Worm (Caenorhabditis elegans) whole organism, late embryonic: ENCODE data around the gene T24H10.1.
A peak's percentile ranks its signal among the peaks of the same experiment; 100 is the strongest.

Source experiments
- C08G9.2 ChIP-seq: sonication (generic microtip); optimal IDR thresholded peaks from 2 replicates; lab custom pipeline; 2016; ENCODE audit warnings: mild to moderate bottlenecking, missing genetic modification characterization, moderate library complexity, missing compliant biosample characterization
- C38D4.7 ChIP-seq: fragments of 200-800 bp; sonication (Bioruptor generic); optimal IDR thresholded peaks from 2 replicates; lab custom pipeline; 2018; ENCODE audit warnings: mild to moderate bottlenecking, missing genetic modification characterization, moderate library complexity, missing compliant biosample characterization
- F13H6.1 ChIP-seq: sonication (generic microtip); optimal IDR thresholded peaks from 2 replicates; lab custom pipeline; 2016; ENCODE audit warnings: missing genetic modification characterization, missing compliant biosample characterization
- K09A11.1 ChIP-seq: sonication (generic microtip); optimal IDR thresholded peaks from 2 replicates; lab custom pipeline; 2017; ENCODE audit warnings: antibody characterized with exemption, mild to moderate bottlenecking, missing genetic modification characterization, missing compliant biosample characterization; ENCODE audit not compliant: insufficient read depth
- ahr-1 ChIP-seq: sonication (generic microtip); optimal IDR thresholded peaks from 2 replicates; lab custom pipeline; 2016; ENCODE audit warnings: missing genetic modification characterization, missing compliant biosample characterization
- ama-1 ChIP-seq: fragments of 150-350 bp; optimal IDR thresholded peaks from 2 replicates; lab custom pipeline; 2014
- ceh-14 ChIP-seq: sonication (generic microtip); optimal IDR thresholded peaks from 2 replicates; lab custom pipeline; 2016; ENCODE audit warnings: missing genotype, missing genetic modification characterization, missing compliant biosample characterization
- ceh-18 ChIP-seq: sonication (generic microtip); optimal IDR thresholded peaks from 2 replicates; lab custom pipeline; 2016; ENCODE audit warnings: missing genetic modification characterization, missing compliant biosample characterization
- ceh-2 ChIP-seq: sonication (generic microtip); optimal IDR thresholded peaks from 2 replicates; lab custom pipeline; 2016; ENCODE audit warnings: missing genotype, missing genetic modification characterization, missing compliant biosample characterization
- ceh-24 ChIP-seq: sonication (generic microtip); optimal IDR thresholded peaks from 2 replicates; lab custom pipeline; 2016; ENCODE audit warnings: mild to moderate bottlenecking, missing genetic modification characterization, missing compliant biosample characterization
- ceh-30 ChIP-seq: fragments of 150-350 bp; optimal IDR thresholded peaks from 2 replicates; lab custom pipeline; 2014; ENCODE audit warnings: missing biosample characterization, missing genetic modification characterization
- che-1 ChIP-seq: sonication (generic microtip); optimal IDR thresholded peaks from 2 replicates; lab custom pipeline; 2016; ENCODE audit warnings: mild to moderate bottlenecking, missing genetic modification characterization, missing compliant biosample characterization
- dmd-4 ChIP-seq: sonication (generic microtip); optimal IDR thresholded peaks from 2 replicates; lab custom pipeline; 2016; ENCODE audit warnings: borderline replicate concordance, missing genetic modification characterization, missing compliant biosample characterization
- elt-2 ChIP-seq: sonication (generic microtip); optimal IDR thresholded peaks from 2 replicates; lab custom pipeline; 2016; ENCODE audit warnings: missing genetic modification reagents, missing genetic modification characterization, missing compliant biosample characterization
- elt-4 ChIP-seq: sonication (generic microtip); optimal IDR thresholded peaks from 2 replicates; lab custom pipeline; 2016; ENCODE audit warnings: missing genetic modification characterization, missing compliant biosample characterization
- eyg-1 ChIP-seq: sonication (generic microtip); optimal IDR thresholded peaks from 2 replicates; lab custom pipeline; 2016; ENCODE audit warnings: missing genotype, missing genetic modification characterization, missing compliant biosample characterization
- hlh-30 ChIP-seq: sonication (generic microtip); optimal IDR thresholded peaks from 2 replicates; lab custom pipeline; 2017; ENCODE audit warnings: antibody characterized with exemption, missing genetic modification characterization, missing compliant biosample characterization; ENCODE audit not compliant: insufficient read depth
- hlh-6 ChIP-seq: sonication (generic microtip); optimal IDR thresholded peaks from 2 replicates; lab custom pipeline; 2016; ENCODE audit warnings: missing genotype, missing genetic modification characterization, missing compliant biosample characterization
- hlh-8 ChIP-seq: sonication (generic microtip); optimal IDR thresholded peaks from 2 replicates; lab custom pipeline; 2016; ENCODE audit warnings: missing genotype, missing genetic modification characterization, missing compliant biosample characterization
- lim-6 ChIP-seq: sonication (generic microtip); optimal IDR thresholded peaks from 2 replicates; lab custom pipeline; 2016; ENCODE audit warnings: missing genetic modification characterization, missing compliant biosample characterization
- madf-2 ChIP-seq: sonication (generic microtip); optimal IDR thresholded peaks from 2 replicates; lab custom pipeline; 2017; ENCODE audit warnings: missing genetic modification characterization, missing compliant biosample characterization
- nhr-232 ChIP-seq: sonication (generic microtip); optimal IDR thresholded peaks from 2 replicates; lab custom pipeline; 2016; ENCODE audit warnings: missing genetic modification characterization, missing compliant biosample characterization
- npax-4 ChIP-seq: sonication (generic microtip); optimal IDR thresholded peaks from 2 replicates; lab custom pipeline; 2016; ENCODE audit warnings: missing genetic modification characterization, missing compliant biosample characterization
- odd-2 ChIP-seq: sonication (generic microtip); optimal IDR thresholded peaks from 2 replicates; lab custom pipeline; 2017; ENCODE audit warnings: antibody characterized with exemption, mild to moderate bottlenecking, missing genetic modification characterization, missing compliant biosample characterization
- pag-3 ChIP-seq: sonication (generic microtip); optimal IDR thresholded peaks from 2 replicates; lab custom pipeline; 2016; ENCODE audit warnings: missing compliant biosample characterization, missing genetic modification characterization, borderline replicate concordance
- pax-1 ChIP-seq: fragments of 150-350 bp; optimal IDR thresholded peaks from 2 replicates; lab custom pipeline; 2014; ENCODE audit warnings: missing biosample characterization, missing genetic modification characterization
- pha-2 ChIP-seq: sonication (generic microtip); optimal IDR thresholded peaks from 2 replicates; lab custom pipeline; 2017; ENCODE audit warnings: mild to moderate bottlenecking, missing genetic modification characterization, missing compliant biosample characterization
- pha-4 ChIP-seq: fragments of 150-350 bp; optimal IDR thresholded peaks from 2 replicates; lab custom pipeline; 2018; ENCODE audit warnings: missing biosample characterization, missing genetic modification reagents, missing genetic modification characterization
- pqm-1 ChIP-seq: sonication (generic microtip); optimal IDR thresholded peaks from 2 replicates; lab custom pipeline; 2016; ENCODE audit warnings: missing genetic modification characterization, missing compliant biosample characterization
- ref-2 ChIP-seq: sonication (generic microtip); optimal IDR thresholded peaks from 2 replicates; lab custom pipeline; 2016; ENCODE audit warnings: missing genetic modification characterization, missing compliant biosample characterization
- sox-2 ChIP-seq: fragments of 200-800 bp; sonication (Bioruptor generic); IDR thresholded peaks from 2 replicates; pipeline ENCODE4 v1.3.6; 2022; ENCODE audit warnings: missing genetic modification reagents, missing genetic modification characterization, missing compliant biosample characterization
- sox-4 ChIP-seq: sonication (generic microtip); optimal IDR thresholded peaks from 2 replicates; lab custom pipeline; 2017; ENCODE audit warnings: mild to moderate bottlenecking, missing genetic modification characterization, inconsistent platforms, missing compliant biosample characterization
- syd-9 ChIP-seq: sonication (generic microtip); optimal IDR thresholded peaks from 2 replicates; lab custom pipeline; 2016; ENCODE audit warnings: mild to moderate bottlenecking, missing genetic modification characterization, moderate library complexity, missing compliant biosample characterization
- tbx-2 ChIP-seq: sonication (generic microtip); optimal IDR thresholded peaks from 2 replicates; lab custom pipeline; 2016; ENCODE audit warnings: missing genetic modification characterization, missing compliant biosample characterization
- ttx-3 ChIP-seq: sonication (generic microtip); optimal IDR thresholded peaks from 2 replicates; lab custom pipeline; 2016; ENCODE audit warnings: missing genetic modification reagents, missing genetic modification characterization, missing compliant biosample characterization
- unc-42 ChIP-seq: sonication (generic microtip); optimal IDR thresholded peaks from 2 replicates; lab custom pipeline; 2016; ENCODE audit warnings: missing genotype, missing genetic modification characterization, missing compliant biosample characterization

T24H10.1 gene

ce11 chrII:9062261-9062948 lies 36.8 kb upstream of the T24H10.1 start:
- no peak for TF ChIP-seq npax-4 (tag; lab: Kevin White, UChicago)
- TF ChIP-seq pag-3 (tag; lab: Kevin White, UChicago): no peak
- TF ChIP-seq sox-2: no peak
- TF ChIP-seq ceh-14: no peak
- TF ChIP-seq ahr-1 (tag; lab: Kevin White, UChicago): no peak
- TF ChIP-seq K09A11.1 (tag; lab: Kevin White, UChicago): no peak
- TF ChIP-seq che-1: no peak
- TF ChIP-seq syd-9 (tag; lab: Kevin White, UChicago): no peak
- no peak for TF ChIP-seq C38D4.7 (GFP tag; lab: Kevin White, UChicago)
- no peak for TF ChIP-seq lim-6 (tag; lab: Kevin White, UChicago)
- no peak for TF ChIP-seq elt-2
- no peak for TF ChIP-seq F13H6.1
- TF ChIP-seq pha-2 (tag; lab: Kevin White, UChicago): no peak
- no peak for TF ChIP-seq C08G9.2 (tag; lab: Kevin White, UChicago)
- no peak for TF ChIP-seq ttx-3 (tag; lab: Kevin White, UChicago)
- TF ChIP-seq hlh-30 (tag; lab: Kevin White, UChicago): no peak
- TF ChIP-seq nhr-232: no peak
- no peak for TF ChIP-seq unc-42
- TF ChIP-seq, all 69 proteins: peak for 0

- TF ChIP-seq ref-2 (tag; lab: Kevin White, UChicago) (peak; percentile 59), odd-2 (tag; lab: Kevin White, UChicago) (no peak), pax-1 (tag; lab: Kevin White, UChicago) (peak; percentile 23)
Measured at ce11 chrII:9063350-9063749, 35.8 kb upstream of the T24H10.1 start.

- no peak for TF ChIP-seq pha-2 (tag; lab: Kevin White, UChicago)
- no peak for TF ChIP-seq pqm-1
- no peak for TF ChIP-seq ceh-24 (tag; lab: Kevin White, UChicago)
- TF ChIP-seq madf-2 (tag; lab: Kevin White, UChicago): no peak
- no peak for TF ChIP-seq ama-1 (lab: Kevin White, UChicago)
- no peak for TF ChIP-seq hlh-8 (tag; lab: Kevin White, UChicago)
- TF ChIP-seq pha-4 (tag; lab: Kevin White, UChicago): no peak
- TF ChIP-seq eyg-1 (tag; lab: Kevin White, UChicago): no peak
- no peak for TF ChIP-seq sox-4
- TF ChIP-seq ceh-2 (tag; lab: Kevin White, UChicago): no peak
- no peak for TF ChIP-seq ttx-3 (tag; lab: Kevin White, UChicago)
- no peak for TF ChIP-seq dmd-4
- TF ChIP-seq odd-2 (tag; lab: Kevin White, UChicago): no peak
Measured at ce11 chrII:9064437-9064836, 34.7 kb upstream of the T24H10.1 start.

- TF ChIP-seq pha-4 (tag; lab: Kevin White, UChicago): no peak
- TF ChIP-seq ceh-18 (tag; lab: Kevin White, UChicago): no peak
- no peak for TF ChIP-seq hlh-30 (tag; lab: Kevin White, UChicago)
- no peak for TF ChIP-seq madf-2 (tag; lab: Kevin White, UChicago)
- TF ChIP-seq tbx-2 (tag; lab: Kevin White, UChicago): no peak
- TF ChIP-seq nhr-232: no peak
- no peak for TF ChIP-seq F13H6.1
- TF ChIP-seq sox-2: no peak
- no peak for TF ChIP-seq ceh-30 (tag; lab: Kevin White, UChicago)
- no peak for TF ChIP-seq hlh-6 (tag; lab: Kevin White, UChicago)
- no peak for TF ChIP-seq elt-4 (tag; lab: Kevin White, UChicago)
- TF ChIP-seq pax-1 (tag; lab: Kevin White, UChicago): no peak
- TF ChIP-seq eyg-1 (tag; lab: Kevin White, UChicago): no peak
- TF ChIP-seq, all 69 proteins: peak for 0
Measured at ce11 chrII:9069836-9070235, 29.3 kb upstream of the T24H10.1 start.
